Fruit fly (Drosophila melanogaster) whole organism, embryonic: ENCODE measurements around the gene CG4631.

Experiments used
- ATbp ChIP-seq: fragments of 200-800 bp; sonication (Bioruptor generic); optimal IDR thresholded peaks from 2 replicates; lab custom pipeline; 2017; ENCODE audit warnings: missing biosample characterization, mild to moderate bottlenecking, missing genetic modification characterization, missing genetic modification reagents
- Ada2b ChIP-seq: fragments of 200-800 bp; sonication (Bioruptor generic); IDR thresholded peaks from 2 replicates; pipeline ENCODE4 v1.3.6; 2022; ENCODE audit warnings: missing biosample characterization, missing genetic modification characterization
- Asciz ChIP-seq: fragments of 200-800 bp; sonication (Bioruptor generic); optimal IDR thresholded peaks from 2 replicates; lab custom pipeline; 2017; ENCODE audit warnings: missing biosample characterization, mild to moderate bottlenecking, missing genetic modification characterization, missing genetic modification reagents
- C15 ChIP-seq: fragments of 200-800 bp; sonication (Bioruptor generic); IDR thresholded peaks from 3 replicates; pipeline ENCODE4 v1.3.6; 2022; ENCODE audit warnings: missing biosample characterization, missing genetic modification characterization
- CG1024 ChIP-seq: fragments of 200-800 bp; sonication (Bioruptor generic); IDR thresholded peaks from 2 replicates; pipeline ENCODE4 v1.3.6; 2022; ENCODE audit warnings: missing biosample characterization, missing genetic modification characterization
- CG11456 ChIP-seq: fragments of 200-800 bp; sonication (Bioruptor generic); IDR thresholded peaks from 3 replicates; pipeline ENCODE4 v1.3.6; 2022; ENCODE audit warnings: missing biosample characterization, missing genetic modification characterization
- CG12391 ChIP-seq: fragments of 200-800 bp; sonication (Bioruptor generic); optimal IDR thresholded peaks from 3 replicates; lab custom pipeline; 2018; ENCODE audit warnings: missing biosample characterization, mild to moderate bottlenecking, missing genetic modification characterization, moderate library complexity
- CG14860 ChIP-seq: fragments of 200-800 bp; sonication (Bioruptor generic); IDR thresholded peaks from 3 replicates; pipeline ENCODE4 v1.3.6; 2022; ENCODE audit warnings: missing biosample characterization, missing genetic modification characterization; ENCODE audit not compliant: partially characterized antibody
- CG17328 ChIP-seq: fragments of 200-800 bp; sonication (Bioruptor generic); IDR thresholded peaks from 2 replicates; pipeline ENCODE4 v1.3.6; 2022; ENCODE audit warnings: missing biosample characterization, missing genetic modification characterization
- CG17361 ChIP-seq: fragments of 200-800 bp; sonication (Bioruptor generic); IDR thresholded peaks from 3 replicates; pipeline ENCODE4 v1.3.6; 2022; ENCODE audit warnings: missing biosample characterization, missing genetic modification characterization
- CG17829 ChIP-seq: fragments of 200-800 bp; optimal IDR thresholded peaks from 2 replicates; lab custom pipeline; 2019; ENCODE audit warnings: missing biosample characterization, mild to moderate bottlenecking, missing genetic modification characterization, moderate library complexity
- CG2120 ChIP-seq: fragments of 200-800 bp; sonication (Bioruptor generic); optimal IDR thresholded peaks from 3 replicates; lab custom pipeline; 2016; ENCODE audit warnings: missing biosample characterization, missing genetic modification characterization
- CG2199 ChIP-seq: fragments of 200-800 bp; sonication (Bioruptor generic); IDR thresholded peaks from 3 replicates; pipeline ENCODE4 v1.3.6; 2022; ENCODE audit warnings: missing biosample characterization, missing genetic modification characterization
- CG3065 ChIP-seq: fragments of 200-800 bp; sonication (Bioruptor generic); optimal IDR thresholded peaks from 2 replicates; lab custom pipeline; 2016; ENCODE audit warnings: missing biosample characterization, missing genetic modification characterization
- CG32772 ChIP-seq: fragments of 200-800 bp; sonication (Bioruptor generic); IDR thresholded peaks from 2 replicates; pipeline ENCODE4 v1.3.6; 2022; ENCODE audit warnings: missing biosample characterization, missing genetic modification characterization
- CG33213 ChIP-seq: fragments of 200-800 bp; sonication (Bioruptor generic); optimal IDR thresholded peaks from 3 replicates; lab custom pipeline; 2016; ENCODE audit warnings: missing biosample characterization, missing genetic modification characterization
- CG7745 ChIP-seq: fragments of 200-800 bp; sonication (Bioruptor generic); optimal IDR thresholded peaks from 2 replicates; lab custom pipeline; 2018; ENCODE audit warnings: missing biosample characterization, mild to moderate bottlenecking, missing genetic modification characterization, moderate library complexity
- CG7987 ChIP-seq: fragments of 200-800 bp; sonication (Bioruptor generic); optimal IDR thresholded peaks from 2 replicates; lab custom pipeline; 2018; ENCODE audit warnings: missing biosample characterization, mild to moderate bottlenecking, missing genetic modification characterization, moderate library complexity
- CG8359 ChIP-seq: fragments of 200-800 bp; sonication (Bioruptor generic); optimal IDR thresholded peaks from 2 replicates; lab custom pipeline; 2017; ENCODE audit warnings: missing biosample characterization, mild to moderate bottlenecking, missing genetic modification characterization, borderline replicate concordance
- CG9876 ChIP-seq: fragments of 200-800 bp; sonication (Bioruptor generic); optimal IDR thresholded peaks from 2 replicates; lab custom pipeline; 2016; ENCODE audit warnings: missing biosample characterization, missing genetic modification characterization
- D19B ChIP-seq: fragments of 200-800 bp; sonication (Bioruptor generic); optimal IDR thresholded peaks from 2 replicates; lab custom pipeline; 2017; ENCODE audit warnings: missing biosample characterization, mild to moderate bottlenecking, missing genetic modification characterization
- Dek ChIP-seq: fragments of 200-800 bp; sonication (Bioruptor generic); optimal IDR thresholded peaks from 3 replicates; lab custom pipeline; 2019; ENCODE audit warnings: missing biosample characterization, mild to moderate bottlenecking, missing genetic modification characterization, moderate library complexity
- E2f2 ChIP-seq: fragments of 200-800 bp; sonication (Bioruptor generic); IDR thresholded peaks from 2 replicates; pipeline ENCODE4 v1.3.6; 2022; ENCODE audit warnings: missing biosample characterization, missing genetic modification characterization
- Hmr ChIP-seq: fragments of 200-800 bp; sonication (Bioruptor generic); optimal IDR thresholded peaks from 3 replicates; lab custom pipeline; 2017; ENCODE audit warnings: mild to moderate bottlenecking, missing biosample characterization, missing genetic modification reagents, missing genetic modification characterization
- Hr3 ChIP-seq: fragments of 200-800 bp; sonication (Bioruptor generic); optimal IDR thresholded peaks from 3 replicates; lab custom pipeline; 2016; ENCODE audit warnings: missing biosample characterization, missing genetic modification characterization
- Kr ChIP-seq: fragments of 200-800 bp; sonication (Bioruptor generic); optimal IDR thresholded peaks from 2 replicates; lab custom pipeline; 2017; ENCODE audit warnings: missing biosample characterization, mild to moderate bottlenecking, missing genetic modification characterization
- NfI ChIP-seq: fragments of 200-800 bp; sonication (Bioruptor generic); optimal IDR thresholded peaks from 3 replicates; lab custom pipeline; 2018; ENCODE audit warnings: missing biosample characterization, mild to moderate bottlenecking, missing genetic modification characterization, moderate library complexity
- Six4 ChIP-seq: fragments of 200-800 bp; sonication (Bioruptor generic); optimal IDR thresholded peaks from 2 replicates; lab custom pipeline; 2016; ENCODE audit warnings: missing biosample characterization, missing genetic modification characterization
- Tbp ChIP-seq: fragments of >200 bp; optimal IDR thresholded peaks from 2 replicates; lab custom pipeline; 2018; ENCODE audit warnings: missing biosample characterization, missing genetic modification characterization
- ab ChIP-seq: fragments of 200-800 bp; sonication (Bioruptor generic); optimal IDR thresholded peaks from 2 replicates; lab custom pipeline; 2016; ENCODE audit warnings: missing biosample characterization, missing genetic modification characterization
- cad ChIP-seq: fragments of >200 bp; optimal IDR thresholded peaks from 2 replicates; lab custom pipeline; 2017; ENCODE audit warnings: missing biosample characterization, missing genetic modification characterization
- caup ChIP-seq: fragments of 200-800 bp; sonication (Bioruptor generic); optimal IDR thresholded peaks from 3 replicates; lab custom pipeline; 2017; ENCODE audit warnings: missing biosample characterization, mild to moderate bottlenecking, missing genetic modification characterization, moderate library complexity; ENCODE audit not compliant: severe bottlenecking
- croc ChIP-seq: fragments of 200-800 bp; sonication (Bioruptor generic); conservative IDR thresholded peaks from 3 replicates; pipeline ENCODE4 v1.3.6; 2022; ENCODE audit warnings: missing biosample characterization, missing genetic modification characterization
- fru ChIP-seq: fragments of >200 bp; optimal IDR thresholded peaks from 2 replicates; lab custom pipeline; 2017
- gfzf ChIP-seq: fragments of 200-800 bp; sonication (Bioruptor generic); optimal IDR thresholded peaks from 2 replicates; lab custom pipeline; 2016; ENCODE audit warnings: missing biosample characterization, mild to moderate bottlenecking, missing genetic modification characterization, moderate library complexity
- gsb ChIP-seq: fragments of 200-800 bp; sonication (Bioruptor generic); IDR thresholded peaks from 2 replicates; pipeline ENCODE4 v1.3.6; 2022; ENCODE audit warnings: missing biosample characterization, missing genetic modification characterization
- gsb-n ChIP-seq: fragments of 200-800 bp; sonication (Bioruptor generic); optimal IDR thresholded peaks from 3 replicates; lab custom pipeline; 2018; ENCODE audit warnings: missing biosample characterization, mild to moderate bottlenecking, missing genetic modification characterization
- h ChIP-seq: fragments of >200 bp; optimal IDR thresholded peaks from 2 replicates; lab custom pipeline; 2017
- hkb ChIP-seq, 2 experiments: fragments of 200-800 bp in 1 of 2; fragments of >200 bp in 1 of 2; sonication (Bioruptor generic) in 1 of 2; IDR thresholded peaks in 1 of 2; optimal IDR thresholded peaks in 1 of 2; 2 replicates each; pipeline versions ENCODE4 v1.3.6 to Lab custom; 2017 to 2022; ENCODE audit warnings: missing biosample characterization in 1 of 2, missing genetic modification characterization in 1 of 2
- hth ChIP-seq: fragments of >200 bp; optimal IDR thresholded peaks from 2 replicates; lab custom pipeline; 2017; ENCODE audit warnings: inconsistent platforms
- kay ChIP-seq: fragments of 200-800 bp; sonication (Bioruptor generic); optimal IDR thresholded peaks from 2 replicates; lab custom pipeline; 2016; ENCODE audit warnings: missing biosample characterization, missing genetic modification characterization
- lbe ChIP-seq: fragments of 200-800 bp; sonication (Bioruptor generic); optimal IDR thresholded peaks from 2 replicates; lab custom pipeline; 2016; ENCODE audit warnings: missing biosample characterization, mild to moderate bottlenecking, missing genetic modification characterization
- pita ChIP-seq: fragments of 200-800 bp; sonication (Bioruptor generic); optimal IDR thresholded peaks from 2 replicates; lab custom pipeline; 2017; ENCODE audit warnings: missing biosample characterization, mild to moderate bottlenecking, missing genetic modification characterization
- pzg ChIP-seq: fragments of 200-800 bp; sonication (Bioruptor generic); optimal IDR thresholded peaks from 3 replicates; lab custom pipeline; 2018; ENCODE audit warnings: missing biosample characterization, mild to moderate bottlenecking, missing genetic modification characterization, moderate library complexity
- schlank ChIP-seq: fragments of 200-800 bp; sonication (Bioruptor generic); optimal IDR thresholded peaks from 2 replicates; lab custom pipeline; 2018; ENCODE audit warnings: missing biosample characterization, mild to moderate bottlenecking, missing genetic modification characterization
- scrt ChIP-seq: fragments of 200-800 bp; sonication (Bioruptor generic); optimal IDR thresholded peaks from 2 replicates; lab custom pipeline; 2018; ENCODE audit warnings: missing biosample characterization, mild to moderate bottlenecking, missing genetic modification characterization, moderate library complexity
- tll ChIP-seq, 2 experiments: fragments of 200-800 bp in 1 of 2; fragments of >200 bp in 1 of 2; sonication (Bioruptor generic) in 1 of 2; optimal IDR thresholded peaks; 2 replicates each; lab custom pipeline; 2017 to 2019; ENCODE audit warnings: missing biosample characterization in 2 of 2, missing genetic modification characterization in 2 of 2, mild to moderate bottlenecking in 1 of 2, moderate library complexity in 1 of 2
- trh ChIP-seq: fragments of 200-800 bp; sonication (Bioruptor generic); optimal IDR thresholded peaks from 2 replicates; lab custom pipeline; 2016; ENCODE audit warnings: missing biosample characterization, missing genetic modification characterization
- ttk ChIP-seq: fragments of 200-800 bp; sonication (Bioruptor generic); IDR thresholded peaks from 2 replicates; pipeline ENCODE4 v2.1.2; 2022; ENCODE audit warnings: missing biosample characterization, missing genetic modification characterization
- wor ChIP-seq: fragments of 200-800 bp; sonication (Bioruptor generic); IDR thresholded peaks from 2 replicates; pipeline ENCODE4 v1.3.6; 2022; ENCODE audit warnings: missing biosample characterization, missing genetic modification characterization
- zfh1 ChIP-seq: fragments of 200-800 bp; sonication (Bioruptor generic); IDR thresholded peaks from 3 replicates; pipeline ENCODE4 v1.3.6; 2022; ENCODE audit warnings: missing biosample characterization, missing genetic modification characterization

The CG4631 gene

dm6 chr2L:16647773-16648172, 40.6 kb downstream of the CG4631 start (continued):
- TF ChIP-seq tll (GFP tag; optimal IDR thresholded peaks at IDR 0.05; lab: Kevin White, UChicago): no peak
- TF ChIP-seq CG2120: peak; percentile 68
- no peak; the same call in 2 of the 3 replicates for TF ChIP-seq croc (GFP tag; lab: Robert Waterston, UW)
- TF ChIP-seq E2f2 (GFP tag; lab: Robert Waterston, UW): peak; percentile 16; the same call in 1 of the 2 replicates
- TF ChIP-seq schlank (tag; lab: Kevin White, UChicago): peak; percentile 8
- 0 out of 2 replicates have a peak, but pooled peaks have one; percentile 15 for TF ChIP-seq ttk (GFP tag; lab: Robert Waterston, UW)
- TF ChIP-seq Dek (tag; lab: Kevin White, UChicago): peak; percentile 40
- TF ChIP-seq cad (GFP tag; lab: Kevin White, UChicago): no peak
- TF ChIP-seq Asciz (GFP tag; lab: Kevin White, UChicago): no peak
- TF ChIP-seq CG17829: peak; percentile 28
- peak; percentile 75 for TF ChIP-seq Hmr (GFP tag; lab: Kevin White, UChicago)
- no peak for TF ChIP-seq CG11456 (GFP tag; lab: Robert Waterston, UW)
- no peak for TF ChIP-seq Tbp (GFP tag; lab: Kevin White, UChicago)
- peak; percentile 34 for TF ChIP-seq Hr3 (GFP tag; lab: Kevin White, UChicago)
- TF ChIP-seq pzg (GFP tag; lab: Kevin White, UChicago): no peak
- peak; percentile 9 for TF ChIP-seq kay (GFP tag; lab: Kevin White, UChicago)
- TF ChIP-seq ab (GFP tag; lab: Kevin White, UChicago): no peak
- TF ChIP-seq CG2199 (GFP tag; lab: Robert Waterston, UW): no peak
- TF ChIP-seq hkb (optimal IDR thresholded peaks at IDR 0.05; lab: Kevin White, UChicago): no peak
- peak; percentile 68 for TF ChIP-seq hkb (GFP tag; IDR thresholded peaks at IDR 0.05; lab: Robert Waterston, UW)
- no peak for TF ChIP-seq lbe
- TF ChIP-seq trh: no peak
- TF ChIP-seq CG33213: no peak
- no peak for TF ChIP-seq CG9876 (GFP tag; lab: Kevin White, UChicago)
- TF ChIP-seq CG3065 (GFP tag; lab: Kevin White, UChicago): no peak
- peak; percentile 63; the same call in 1 of the 2 replicates for TF ChIP-seq CG17328 (GFP tag; lab: Robert Waterston, UW)
- peak; percentile 61 for TF ChIP-seq CG12391
- TF ChIP-seq NfI (GFP tag; lab: Kevin White, UChicago): peak; percentile 51
- no peak for TF ChIP-seq Kr (GFP tag; lab: Kevin White, UChicago)
- TF ChIP-seq gfzf (GFP tag; lab: Kevin White, UChicago): no peak
- TF ChIP-seq CG17361 (GFP tag; lab: Robert Waterston, UW): peak; percentile 55; the same call in 2 of the 3 replicates
- no peak for TF ChIP-seq CG1024
- TF ChIP-seq CG14860 (GFP tag; lab: Robert Waterston, UW): no peak
- peak; percentile 28; the same call in 1 of the 2 replicates for TF ChIP-seq CG32772 (GFP tag; lab: Robert Waterston, UW)
- no peak for TF ChIP-seq fru (lab: Kevin White, UChicago)
- TF ChIP-seq ATbp (GFP tag; lab: Kevin White, UChicago): peak; percentile 38
- TF ChIP-seq gsb: no peak
- no peak for TF ChIP-seq CG7745 (tag; lab: Kevin White, UChicago)
- TF ChIP-seq Six4 (GFP tag; lab: Kevin White, UChicago): no peak
- TF ChIP-seq C15 (GFP tag; lab: Robert Waterston, UW): no peak
- no peak for TF ChIP-seq CG8359 (GFP tag; lab: Kevin White, UChicago)
- no peak for TF ChIP-seq h (lab: Kevin White, UChicago)
- no peak for TF ChIP-seq pita (GFP tag; lab: Kevin White, UChicago)
- TF ChIP-seq Ada2b: peak; percentile 62
- no peak for TF ChIP-seq CG7987 (GFP tag; lab: Kevin White, UChicago)
- TF ChIP-seq hth (lab: Kevin White, UChicago): no peak
- no peak for TF ChIP-seq zfh1 (GFP tag; lab: Robert Waterston, UW)
- TF ChIP-seq D19B: peak; percentile 6
- TF ChIP-seq scrt (GFP tag; lab: Kevin White, UChicago): peak; percentile 62
- 0 out of 2 replicates have a peak, but pooled peaks have one; percentile 14 for TF ChIP-seq wor (GFP tag; lab: Robert Waterston, UW)
- TF ChIP-seq gsb-n (tag; lab: Kevin White, UChicago): no peak
- peak; percentile 65 for TF ChIP-seq caup (GFP tag; lab: Kevin White, UChicago)
